Fruit fly (Drosophila melanogaster): ENCODE measurements around the gene loco.

The loco gene

DNA sequence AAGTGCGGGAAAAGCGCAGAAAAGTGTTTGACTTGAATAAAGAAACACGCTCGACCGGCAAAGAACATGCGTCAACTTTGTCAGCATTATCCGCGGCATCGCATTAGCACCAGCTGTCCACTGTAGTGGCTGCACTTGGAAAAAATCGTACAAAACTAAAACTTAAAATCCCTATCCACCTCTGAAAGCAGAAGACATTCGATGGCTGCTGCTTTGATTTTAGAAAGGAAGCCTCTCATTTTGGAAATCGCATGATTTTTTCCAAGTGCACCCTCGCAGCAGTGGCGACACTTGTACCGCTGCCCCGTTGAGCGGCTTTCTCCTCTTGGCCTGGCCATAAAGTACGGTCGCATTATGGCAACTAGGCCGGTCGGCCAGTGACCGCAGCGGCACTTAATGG is 25.1 kb upstream of the loco start (continued):
- 0 out of 2 replicates have a peak, but pooled peaks have one; percentile 17 for TF ChIP-seq al (GFP tag; IDR thresholded peaks at IDR 0.05)
- TF ChIP-seq BEAF-32 (GFP tag; optimal IDR thresholded peaks at IDR 0.05), result no peak
- TF ChIP-seq lilli (GFP tag; optimal IDR thresholded peaks at IDR 0.05), result peak; percentile 36
- TF ChIP-seq Xrp1 (GFP tag; IDR thresholded peaks at IDR 0.05), result peak; percentile 37; the same call in 1 of the 2 replicates
- TF ChIP-seq bcd (GFP tag; optimal IDR thresholded peaks at IDR 0.05), result peak; percentile 35
- TF ChIP-seq bab2 (GFP tag; optimal IDR thresholded peaks at IDR 0.05), result peak; percentile 44
- no peak for TF ChIP-seq CG42726 (GFP tag; IDR thresholded peaks at IDR 0.05; ENCODE audit: partially characterized antibody)
- peak; percentile 6 for TF ChIP-seq HHEX (GFP tag; optimal IDR thresholded peaks at IDR 0.05)
- no peak for TF ChIP-seq nerfin-1 (tag; optimal IDR thresholded peaks at IDR 0.05)
- peak; percentile 44; the same call in 1 of the 2 replicates for TF ChIP-seq Nf-YA (GFP tag; IDR thresholded peaks at IDR 0.05)
- no peak for TF ChIP-seq pan (optimal IDR thresholded peaks at IDR 0.05)
- peak in 1 of 2 experiments; percentile 34 for TF ChIP-seq pan (GFP tag; optimal IDR thresholded peaks at IDR 0.05 in 1 of 2, IDR thresholded peaks at IDR 0.05 in 1 of 2)
- TF ChIP-seq CG9727 (GFP tag; optimal IDR thresholded peaks at IDR 0.05), result peak; percentile 30
- peak; percentile 60 for TF ChIP-seq wor (GFP tag; IDR thresholded peaks at IDR 0.05)
- no peak for TF ChIP-seq Hey (tag; optimal IDR thresholded peaks at IDR 0.05)
- no peak for TF ChIP-seq pho (GFP tag; optimal IDR thresholded peaks at IDR 0.05)
- TF ChIP-seq sob (GFP tag; IDR thresholded peaks at IDR 0.05), result peak; percentile 30; the same call in 1 of the 2 replicates
- TF ChIP-seq CG11093 (GFP tag; IDR thresholded peaks at IDR 0.05), result 0 out of 3 replicates have a peak, but pooled peaks have one; percentile 51
- TF ChIP-seq sens (GFP tag), result peak; percentile 89
- TF ChIP-seq Ssrp (tag; optimal IDR thresholded peaks at IDR 0.05), result peak; percentile 48
- TF ChIP-seq CG30431 (GFP tag; optimal IDR thresholded peaks at IDR 0.05), result peak; percentile 42
- peak; percentile 15; the same call in 1 of the 2 replicates for TF ChIP-seq CG9932 (GFP tag; IDR thresholded peaks at IDR 0.05)
- 0 out of 3 replicates have a peak, but pooled peaks have one; percentile 38 for TF ChIP-seq H15 (GFP tag; IDR thresholded peaks at IDR 0.05)
- no peak for TF ChIP-seq tup (GFP tag; optimal IDR thresholded peaks at IDR 0.05)
- peak; percentile 41 for TF ChIP-seq Hsf (GFP tag; optimal IDR thresholded peaks at IDR 0.05)
- peak; percentile 12; the same call in 1 of the 3 replicates for TF ChIP-seq so (GFP tag; IDR thresholded peaks at IDR 0.05)
- 0 out of 3 replicates have a peak, but pooled peaks have one; percentile 32 for TF ChIP-seq CG11560 (tag; IDR thresholded peaks at IDR 0.05)
- peak; percentile 56 for TF ChIP-seq Xbp1 (GFP tag; optimal IDR thresholded peaks at IDR 0.05)
- TF ChIP-seq Ptx1 (GFP tag; IDR thresholded peaks at IDR 0.05), result peak; percentile 47; the same call in 1 of the 2 replicates
- no peak for TF ChIP-seq Scr (GFP tag; IDR thresholded peaks at IDR 0.05; ENCODE audit: partially characterized antibody)
- TF ChIP-seq CG15514 (GFP tag; optimal IDR thresholded peaks at IDR 0.05), result no peak
- TF ChIP-seq gsb-n (tag; optimal IDR thresholded peaks at IDR 0.05), result no peak
- no peak for TF ChIP-seq CG33557 (GFP tag; optimal IDR thresholded peaks at IDR 0.05)
- peak; percentile 34 for TF ChIP-seq CG9876 (GFP tag; optimal IDR thresholded peaks at IDR 0.05)
- TF ChIP-seq CG13424 (tag; optimal IDR thresholded peaks at IDR 0.05), result peak; percentile 32
- peak; percentile 16 for TF ChIP-seq HLH54F (GFP tag; optimal IDR thresholded peaks at IDR 0.05)
- TF ChIP-seq CG18262 (tag; optimal IDR thresholded peaks at IDR 0.05), result peak; percentile 6
- no peak for TF ChIP-seq cg (GFP tag; optimal IDR thresholded peaks at IDR 0.05)
- peak; percentile 59 for TF ChIP-seq CG10366 (GFP tag; IDR thresholded peaks at IDR 0.05)
- TF ChIP-seq ara (GFP tag; IDR thresholded peaks at IDR 0.05), result peak; percentile 49; the same call in 1 of the 2 replicates
- peak; percentile 15 for TF ChIP-seq Atf3 (GFP tag; optimal IDR thresholded peaks at IDR 0.05)
- no peak for TF ChIP-seq ham (GFP tag; IDR thresholded peaks at IDR 0.05)
- TF ChIP-seq CG32767 (GFP tag; IDR thresholded peaks at IDR 0.05), result 0 out of 2 replicates have a peak, but pooled peaks have one; percentile 25
- TF ChIP-seq jigr1 (GFP tag; IDR thresholded peaks at IDR 0.05), result 0 out of 3 replicates have a peak, but pooled peaks have one; percentile 31
- peak; percentile 46; the same call in 1 of the 3 replicates for TF ChIP-seq Dbx (GFP tag; IDR thresholded peaks at IDR 0.05)
- TF ChIP-seq ro (GFP tag; IDR thresholded peaks at IDR 0.05), result 0 out of 2 replicates have a peak, but pooled peaks have one; percentile 13
- TF ChIP-seq CG3847 (GFP tag; IDR thresholded peaks at IDR 0.05), result peak; percentile 36; the same call in 1 of the 2 replicates
- peak; percentile 38; the same call in 1 of the 2 replicates for TF ChIP-seq ap (GFP tag; IDR thresholded peaks at IDR 0.05)
- TF ChIP-seq CG34422 (GFP tag; IDR thresholded peaks at IDR 0.05), result peak; percentile 55; the same call in 1 of the 3 replicates
- TF ChIP-seq Hmr (GFP tag; optimal IDR thresholded peaks at IDR 0.05), result peak; percentile 14
- no peak for TF ChIP-seq Nf-YC (tag; optimal IDR thresholded peaks at IDR 0.05)
